Fruit fly (Drosophila melanogaster) whole organism, embryonic: ENCODE results near the gene CG13074.

ENCODE experiments used
- Atf-2 ChIP-seq: fragments of 200-800 bp; sonication (Bioruptor generic); optimal IDR thresholded peaks from 2 replicates; lab custom pipeline; 2016; ENCODE audit warnings: missing biosample characterization, missing genetic modification characterization
- Awh ChIP-seq: fragments of 200-800 bp; sonication (Bioruptor generic); IDR thresholded peaks from 2 replicates; pipeline ENCODE4, ENCODE4 v1.3.6; 2022; ENCODE audit warnings: missing biosample characterization, missing genetic modification characterization
- CG10147 ChIP-seq: fragments of 200-800 bp; sonication (Bioruptor generic); optimal IDR thresholded peaks from 2 replicates; lab custom pipeline; 2019; ENCODE audit warnings: missing biosample characterization, mild to moderate bottlenecking, missing genetic modification characterization, moderate library complexity
- CG11093 ChIP-seq: fragments of 200-800 bp; sonication (Bioruptor generic); IDR thresholded peaks from 3 replicates; pipeline ENCODE4 v1.3.6; 2022; ENCODE audit warnings: missing biosample characterization, missing genetic modification characterization
- CG11504 ChIP-seq: fragments of 200-800 bp; sonication (Bioruptor generic); optimal IDR thresholded peaks from 3 replicates; lab custom pipeline; 2019; ENCODE audit warnings: missing biosample characterization, mild to moderate bottlenecking, missing genetic modification characterization, moderate library complexity
- CG12236 ChIP-seq: fragments of 200-800 bp; sonication (Bioruptor generic); optimal IDR thresholded peaks from 2 replicates; lab custom pipeline; 2016; ENCODE audit warnings: missing biosample characterization, missing genetic modification characterization
- CG13296 ChIP-seq: fragments of 200-800 bp; sonication (Bioruptor generic); optimal IDR thresholded peaks from 3 replicates; lab custom pipeline; 2018; ENCODE audit warnings: missing biosample characterization, mild to moderate bottlenecking, missing genetic modification characterization
- CG16813 ChIP-seq: fragments of 200-800 bp; sonication (Bioruptor generic); IDR thresholded peaks from 3 replicates; pipeline ENCODE4 v1.3.6; 2022; ENCODE audit warnings: missing biosample characterization, missing genetic modification characterization; ENCODE audit not compliant: partially characterized antibody
- CG17385 ChIP-seq: fragments of 200-800 bp; sonication (Bioruptor generic); optimal IDR thresholded peaks from 3 replicates; lab custom pipeline; 2018; ENCODE audit warnings: missing biosample characterization, mild to moderate bottlenecking, missing genetic modification characterization
- CG1792 ChIP-seq: fragments of 200-800 bp; sonication (Bioruptor generic); optimal IDR thresholded peaks from 2 replicates; lab custom pipeline; 2016; ENCODE audit warnings: missing biosample characterization, missing genetic modification characterization
- CG1832 ChIP-seq: fragments of 200-800 bp; sonication (Bioruptor generic); optimal IDR thresholded peaks from 2 replicates; lab custom pipeline; 2017; ENCODE audit warnings: missing biosample characterization, mild to moderate bottlenecking, missing genetic modification characterization, inconsistent platforms
- CG18476 ChIP-seq: fragments of 200-800 bp; sonication (Bioruptor generic); optimal IDR thresholded peaks from 2 replicates; lab custom pipeline; 2016; ENCODE audit warnings: missing biosample characterization, mild to moderate bottlenecking, missing genetic modification characterization
- CG2202 ChIP-seq: fragments of 200-800 bp; sonication (Bioruptor generic); optimal IDR thresholded peaks from 2 replicates; lab custom pipeline; 2018; ENCODE audit warnings: missing biosample characterization, mild to moderate bottlenecking, missing genetic modification characterization
- CG2889 ChIP-seq: fragments of 200-800 bp; sonication (Bioruptor generic); IDR thresholded peaks from 3 replicates; pipeline ENCODE4 v1.3.6; 2022; ENCODE audit warnings: missing biosample characterization, missing genetic modification characterization
- CG4360 ChIP-seq: fragments of 200-800 bp; sonication (Bioruptor generic); IDR thresholded peaks from 2 replicates; pipeline ENCODE4 v1.3.6; 2022; ENCODE audit warnings: missing biosample characterization, missing genetic modification characterization
- CG43689 ChIP-seq: fragments of 200-800 bp; sonication (Bioruptor generic); IDR thresholded peaks from 2 replicates; pipeline ENCODE4 v1.3.6; 2022; ENCODE audit warnings: missing biosample characterization, missing genetic modification characterization
- CG4404 ChIP-seq: fragments of 200-800 bp; sonication (Bioruptor generic); IDR thresholded peaks from 2 replicates; pipeline ENCODE4 v1.3.6; 2022; ENCODE audit warnings: missing biosample characterization, missing genetic modification characterization
- CG9437 ChIP-seq: fragments of 200-800 bp; sonication (Bioruptor generic); optimal IDR thresholded peaks from 2 replicates; lab custom pipeline; 2018; ENCODE audit warnings: missing biosample characterization, mild to moderate bottlenecking, missing genetic modification characterization
- CG9797 ChIP-seq: fragments of 200-800 bp; sonication (Bioruptor generic); optimal IDR thresholded peaks from 3 replicates; lab custom pipeline; 2018; ENCODE audit warnings: missing biosample characterization, mild to moderate bottlenecking, missing genetic modification characterization
- Dfd ChIP-seq, 2 experiments: fragments of >200 bp; optimal IDR thresholded peaks; 2 replicates each; lab custom pipeline; 2017; ENCODE audit warnings: missing biosample characterization in 2 of 2, missing genetic modification characterization in 2 of 2
- Ets65A ChIP-seq: fragments of 200-800 bp; sonication (Bioruptor generic); peaks from one replicate; lab custom pipeline; 2016; ENCODE audit warnings: missing biosample characterization, missing genetic modification characterization
- Hr51 ChIP-seq, 2 experiments: fragments of 200-800 bp; sonication (Bioruptor generic); optimal IDR thresholded peaks; 2 replicates in 1 of 2; 3 replicates in 1 of 2; lab custom pipeline; 2016 to 2018; ENCODE audit warnings: missing biosample characterization in 2 of 2, missing genetic modification characterization in 2 of 2, mild to moderate bottlenecking in 1 of 2, moderate library complexity in 1 of 2
- Mad ChIP-seq: fragments of 200-800 bp; sonication (Bioruptor generic); optimal IDR thresholded peaks from 2 replicates; lab custom pipeline; 2016; ENCODE audit warnings: missing biosample characterization, missing genetic modification characterization
- Nf-YB ChIP-seq: fragments of 200-800 bp; sonication (Bioruptor generic); optimal IDR thresholded peaks from 3 replicates; lab custom pipeline; 2019; ENCODE audit warnings: missing biosample characterization, mild to moderate bottlenecking, missing genetic modification characterization, moderate library complexity
- Poxn ChIP-seq: fragments of 200-800 bp; sonication (Bioruptor generic); IDR thresholded peaks from 2 replicates; pipeline ENCODE4 v1.3.6; 2022; ENCODE audit warnings: missing biosample characterization, missing genetic modification characterization
- Ptx1 ChIP-seq: fragments of 200-800 bp; sonication (Bioruptor generic); IDR thresholded peaks from 2 replicates; pipeline ENCODE4 v1.3.6; 2022; ENCODE audit warnings: missing biosample characterization, missing genetic modification characterization
- Ravus ChIP-seq: fragments of 200-800 bp; sonication (Bioruptor generic); IDR thresholded peaks from 2 replicates; pipeline ENCODE4 v1.3.6; 2022; ENCODE audit warnings: missing biosample characterization, missing genetic modification characterization
- Sry-δ ChIP-seq: fragments of 200-800 bp; sonication (Bioruptor generic); optimal IDR thresholded peaks from 2 replicates; lab custom pipeline; 2016; ENCODE audit warnings: missing biosample characterization, missing genetic modification characterization
- Usf ChIP-seq: fragments of 200-800 bp; sonication (Bioruptor generic); optimal IDR thresholded peaks from 2 replicates; lab custom pipeline; 2017; ENCODE audit warnings: missing genotype, missing biosample characterization, missing genetic modification characterization
- bcd ChIP-seq: fragments of 200-800 bp; sonication (Bioruptor generic); optimal IDR thresholded peaks from 2 replicates; lab custom pipeline; 2017; ENCODE audit warnings: missing biosample characterization, mild to moderate bottlenecking, missing genetic modification characterization
- dimm ChIP-seq: fragments of 200-800 bp; sonication (Bioruptor generic); IDR thresholded peaks from 2 replicates; pipeline ENCODE4 v1.3.6; 2022; ENCODE audit warnings: missing biosample characterization, missing genetic modification characterization
- eyg ChIP-seq: fragments of 200-800 bp; sonication (Bioruptor generic); optimal IDR thresholded peaks from 3 replicates; lab custom pipeline; 2016; ENCODE audit warnings: missing biosample characterization, missing genetic modification characterization
- fd102C ChIP-seq: fragments of 200-800 bp; sonication (Bioruptor generic); optimal IDR thresholded peaks from 2 replicates; lab custom pipeline; 2018; ENCODE audit warnings: missing biosample characterization, mild to moderate bottlenecking, missing genetic modification characterization, moderate library complexity
- ham ChIP-seq: fragments of 200-800 bp; sonication (Bioruptor generic); IDR thresholded peaks from 2 replicates; pipeline ENCODE4 v1.3.6; 2022; ENCODE audit warnings: missing biosample characterization, missing genetic modification characterization
- insv ChIP-seq, 2 experiments: fragments of 200-800 bp; sonication (Bioruptor generic); optimal IDR thresholded peaks; 3 replicates each; lab custom pipeline; 2016 to 2018; ENCODE audit warnings: missing biosample characterization in 2 of 2, missing genetic modification characterization in 2 of 2
- kah ChIP-seq: fragments of 200-800 bp; sonication (Bioruptor generic); optimal IDR thresholded peaks from 2 replicates; lab custom pipeline; 2018; ENCODE audit warnings: missing biosample characterization, mild to moderate bottlenecking, missing genetic modification characterization
- lov ChIP-seq, 2 experiments: fragments of 200-800 bp in 1 of 2; fragments of >200 bp in 1 of 2; sonication (Bioruptor generic) in 1 of 2; IDR thresholded peaks in 1 of 2; optimal IDR thresholded peaks in 1 of 2; 2 replicates in 1 of 2; 3 replicates in 1 of 2; pipeline versions ENCODE4 v1.3.6 to Lab custom; 2017 to 2022; ENCODE audit warnings: missing biosample characterization in 1 of 2, missing genetic modification characterization in 1 of 2
- luna ChIP-seq: fragments of 200-800 bp; sonication (Bioruptor generic); optimal IDR thresholded peaks from 2 replicates; lab custom pipeline; 2016; ENCODE audit warnings: missing biosample characterization, missing genetic modification characterization
- nau ChIP-seq: fragments of 200-800 bp; sonication (Bioruptor generic); optimal IDR thresholded peaks from 3 replicates; lab custom pipeline; 2017; ENCODE audit warnings: missing biosample characterization, mild to moderate bottlenecking, missing genetic modification characterization, missing genetic modification reagents
- salm ChIP-seq: fragments of 200-800 bp; sonication (Bioruptor generic); optimal IDR thresholded peaks from 2 replicates; lab custom pipeline; 2018; ENCODE audit warnings: missing biosample characterization, mild to moderate bottlenecking, missing genetic modification characterization
- sc ChIP-seq, 3 experiments: fragments of >200 bp in 2 of 3; fragments of 200-800 bp in 1 of 3; sonication (Bioruptor generic) in 1 of 3; optimal IDR thresholded peaks; 2 replicates in 2 of 3; 3 replicates in 1 of 3; lab custom pipeline; 2017; ENCODE audit warnings: mild to moderate bottlenecking in 1 of 3, missing biosample characterization in 1 of 3, missing genetic modification characterization in 1 of 3, missing genetic modification reagents in 1 of 3
- sd ChIP-seq: fragments of 200-800 bp; sonication (Bioruptor generic); optimal IDR thresholded peaks from 3 replicates; lab custom pipeline; 2018; ENCODE audit warnings: missing biosample characterization, mild to moderate bottlenecking, missing genetic modification characterization, moderate library complexity
- sens ChIP-seq: fragments of 200-800 bp; sonication (Bioruptor generic); peaks from one replicate; lab custom pipeline; 2016; ENCODE audit warnings: missing biosample characterization, missing genetic modification characterization
- sima ChIP-seq: fragments of 200-800 bp; sonication (Bioruptor generic); optimal IDR thresholded peaks from 2 replicates; lab custom pipeline; 2016; ENCODE audit warnings: missing biosample characterization, missing genetic modification characterization
- ssp ChIP-seq: fragments of 200-800 bp; sonication (Bioruptor generic); IDR thresholded peaks from 2 replicates; pipeline ENCODE4 v1.3.6; 2022; ENCODE audit warnings: missing biosample characterization, missing genetic modification characterization
- tgo ChIP-seq: fragments of 200-800 bp; sonication (Bioruptor generic); IDR thresholded peaks from 3 replicates; pipeline ENCODE4 v1.3.6; 2022; ENCODE audit warnings: missing biosample characterization, missing genetic modification characterization
- trh ChIP-seq: fragments of 200-800 bp; sonication (Bioruptor generic); optimal IDR thresholded peaks from 2 replicates; lab custom pipeline; 2016; ENCODE audit warnings: missing biosample characterization, missing genetic modification characterization
- tup ChIP-seq: fragments of 200-800 bp; sonication (Bioruptor generic); optimal IDR thresholded peaks from 2 replicates; lab custom pipeline; 2016; ENCODE audit warnings: missing biosample characterization, mild to moderate bottlenecking, missing genetic modification characterization, moderate library complexity
- zfh2 ChIP-seq: fragments of 200-800 bp; sonication (Bioruptor generic); optimal IDR thresholded peaks from 2 replicates; lab custom pipeline; 2016; ENCODE audit warnings: missing biosample characterization, missing genetic modification characterization

The CG13074 gene

dm6 chr3L:16049955-16050886 lies 47.1 kb downstream of the CG13074 start (continued):
- TF ChIP-seq dimm (GFP tag; lab: Robert Waterston, UW), result no peak
- TF ChIP-seq Sry-δ (GFP tag; lab: Kevin White, UChicago), result no peak
- TF ChIP-seq Usf (GFP tag; lab: Kevin White, UChicago), result no peak
- TF ChIP-seq Ptx1, result no peak
- TF ChIP-seq sd (tag; lab: Kevin White, UChicago), result peak; percentile 90
- no peak for TF ChIP-seq CG1792 (GFP tag; lab: Kevin White, UChicago)
- no peak for TF ChIP-seq CG4404
- peak; percentile 33 for TF ChIP-seq Nf-YB (GFP tag; lab: Kevin White, UChicago)
- no peak for TF ChIP-seq insv (GFP tag; optimal IDR thresholded peaks at IDR 0.05; lab: Kevin White, UChicago)
- no peak for TF ChIP-seq Ets65A (GFP tag; lab: Kevin White, UChicago)
- TF ChIP-seq tgo, result no peak
- peak; percentile 9 for TF ChIP-seq Mad (GFP tag; lab: Kevin White, UChicago)
- no peak for TF ChIP-seq sima (GFP tag; lab: Kevin White, UChicago)
- TF ChIP-seq Atf-2, result no peak
- no peak for TF ChIP-seq fd102C (GFP tag; lab: Kevin White, UChicago)
- no peak for TF ChIP-seq CG11093 (GFP tag; lab: Robert Waterston, UW)
- no peak for TF ChIP-seq CG9437 (GFP tag; lab: Kevin White, UChicago)
- TF ChIP-seq CG9797 (GFP tag; lab: Kevin White, UChicago), result no peak
- TF ChIP-seq CG4360 (GFP tag; lab: Robert Waterston, UW), result 0 out of 2 replicates have a peak, but pooled peaks have one; percentile 13
- peak; percentile 34 for TF ChIP-seq CG17385
- TF ChIP-seq bcd (GFP tag; lab: Kevin White, UChicago), result peak; percentile 32
- no peak for TF ChIP-seq ham (GFP tag; lab: Robert Waterston, UW)
- no peak for TF ChIP-seq CG12236 (GFP tag; lab: Kevin White, UChicago)
- no peak for TF ChIP-seq tup
- TF ChIP-seq kah (GFP tag; lab: Kevin White, UChicago), result no peak
- TF ChIP-seq ssp (GFP tag; lab: Robert Waterston, UW), result no peak
- TF ChIP-seq nau (GFP tag; lab: Kevin White, UChicago), result peak; percentile 53
- TF ChIP-seq CG2889, result no peak
- no peak for TF ChIP-seq CG43689
- TF ChIP-seq CG1832 (GFP tag; lab: Kevin White, UChicago), result peak; percentile 74
- TF ChIP-seq Poxn, result no peak
- no peak for TF ChIP-seq Ravus (GFP tag; lab: Robert Waterston, UW)
- no peak for TF ChIP-seq CG16813 (GFP tag; lab: Robert Waterston, UW)
- TF ChIP-seq Awh (GFP tag; lab: Robert Waterston, UW), result no peak
- peak; percentile 34 for TF ChIP-seq salm
- TF ChIP-seq CG13296 (GFP tag; lab: Kevin White, UChicago), result peak; percentile 71
- TF ChIP-seq sc (optimal IDR thresholded peaks at IDR 0.05; lab: Kevin White, UChicago), result no peak
- TF ChIP-seq sc (GFP tag; optimal IDR thresholded peaks at IDR 0.05; lab: Kevin White, UChicago), result no peak
- TF ChIP-seq lov (optimal IDR thresholded peaks at IDR 0.05; lab: Kevin White, UChicago), result no peak
- TF ChIP-seq lov (GFP tag; IDR thresholded peaks at IDR 0.05; lab: Robert Waterston, UW), result peak; percentile 31; the same call in 2 of the 3 replicates
- no peak for TF ChIP-seq CG2202 (tag; lab: Kevin White, UChicago)
- TF ChIP-seq zfh2, result no peak
- TF ChIP-seq CG11504 (tag; lab: Kevin White, UChicago), result peak; percentile 3
- no peak for TF ChIP-seq luna (GFP tag; lab: Kevin White, UChicago)
- peak; percentile 91 for TF ChIP-seq sens (GFP tag; lab: Kevin White, UChicago)
- peak; percentile 32 for TF ChIP-seq eyg (GFP tag; lab: Kevin White, UChicago)
- peak; percentile 27 for TF ChIP-seq CG10147 (GFP tag; lab: Kevin White, UChicago)
- TF ChIP-seq Dfd (GFP tag; optimal IDR thresholded peaks at IDR 0.05; lab: Kevin White, UChicago), result no peak
- TF ChIP-seq trh (GFP tag; lab: Kevin White, UChicago), result no peak
- no peak for TF ChIP-seq CG18476 (GFP tag; lab: Kevin White, UChicago)
- TF ChIP-seq Hr51 (GFP tag; optimal IDR thresholded peaks at IDR 0.05; lab: Kevin White, UChicago), result no peak
